Fruit fly (Drosophila melanogaster): ENCODE results near the gene CG4259.

Gene CG4259

dm6 chr2L:2165864-2166263 is 36.8 kb upstream of the CG4259 start:
- no peak for TF ChIP-seq Atf3 (GFP tag; optimal IDR thresholded peaks at IDR 0.05)
- 0 out of 3 replicates have a peak, but pooled peaks have one; percentile 20 for TF ChIP-seq Aef1 (GFP tag; IDR thresholded peaks at IDR 0.05)
- TF ChIP-seq NK7.1 (GFP tag; optimal IDR thresholded peaks at IDR 0.05), result no peak
- TF ChIP-seq Drgx (GFP tag; IDR thresholded peaks at IDR 0.05), result no peak
- TF ChIP-seq CG33213 (GFP tag; optimal IDR thresholded peaks at IDR 0.05), result no peak
- no peak for TF ChIP-seq CG12104 (GFP tag; optimal IDR thresholded peaks at IDR 0.05)
- no peak for TF ChIP-seq CG16813 (GFP tag; IDR thresholded peaks at IDR 0.05; ENCODE audit: partially characterized antibody)
- no peak for TF ChIP-seq BEAF-32 (GFP tag; optimal IDR thresholded peaks at IDR 0.05)
- no peak for TF ChIP-seq Ada2b (GFP tag; IDR thresholded peaks at IDR 0.05)
- TF ChIP-seq oc (tag; optimal IDR thresholded peaks at IDR 0.05), result peak; percentile 61
- 0 out of 2 replicates have a peak, but pooled peaks have one; percentile 13 for TF ChIP-seq Xrp1 (GFP tag; IDR thresholded peaks at IDR 0.05)
- no peak for TF ChIP-seq CG30020 (tag; optimal IDR thresholded peaks at IDR 0.05)
- TF ChIP-seq Neu2 (GFP tag; optimal IDR thresholded peaks at IDR 0.05; ENCODE audit: borderline replicate concordance), result no peak
- TF ChIP-seq CG3281 (GFP tag; optimal IDR thresholded peaks at IDR 0.05), result peak; percentile 5
- no peak for TF ChIP-seq HmgZ (tag; optimal IDR thresholded peaks at IDR 0.05)
- TF ChIP-seq CG13624 (GFP tag; optimal IDR thresholded peaks at IDR 0.05), result peak; percentile 4
- TF ChIP-seq CG7963 (GFP tag; IDR thresholded peaks at IDR 0.05; ENCODE audit: partially characterized antibody), result no peak
- no peak for TF ChIP-seq CG7745 (tag; optimal IDR thresholded peaks at IDR 0.05)
- TF ChIP-seq ERR (GFP tag; optimal IDR thresholded peaks at IDR 0.05), result no peak
- TF ChIP-seq CG4404 (GFP tag; IDR thresholded peaks at IDR 0.05), result no peak
- TF ChIP-seq CG7271 (tag; optimal IDR thresholded peaks at IDR 0.05), result no peak
- no peak for TF ChIP-seq pfk (GFP tag; optimal IDR thresholded peaks at IDR 0.05)
- TF ChIP-seq sqz (GFP tag; optimal IDR thresholded peaks at IDR 0.05), result peak; percentile 61
- no peak for TF ChIP-seq CG31388 (GFP tag; optimal IDR thresholded peaks at IDR 0.05)
- TF ChIP-seq sr (GFP tag; IDR thresholded peaks at IDR 0.05), result peak; percentile 71; the same call in 2 of the 3 replicates
- no peak for TF ChIP-seq Opbp (GFP tag; IDR thresholded peaks at IDR 0.05; ENCODE audit: partially characterized antibody)
- TF ChIP-seq caup (GFP tag; optimal IDR thresholded peaks at IDR 0.05; ENCODE audit: severe bottlenecking), result peak; percentile 15
- no peak for TF ChIP-seq CG9727 (GFP tag; optimal IDR thresholded peaks at IDR 0.05)
- TF ChIP-seq vfl (GFP tag; optimal IDR thresholded peaks at IDR 0.05), result no peak
- no peak for TF ChIP-seq en (GFP tag; optimal IDR thresholded peaks at IDR 0.05)
- TF ChIP-seq Ptx1 (GFP tag; IDR thresholded peaks at IDR 0.05), result no peak
- TF ChIP-seq cwo (GFP tag; optimal IDR thresholded peaks at IDR 0.05), result peak; percentile 89
- TF ChIP-seq ab (GFP tag; optimal IDR thresholded peaks at IDR 0.05), result no peak
- TF ChIP-seq CG18619 (GFP tag; optimal IDR thresholded peaks at IDR 0.05), result no peak
- no peak for TF ChIP-seq grn (GFP tag; optimal IDR thresholded peaks at IDR 0.05)
- TF ChIP-seq CG6683 (GFP tag; optimal IDR thresholded peaks at IDR 0.05), result peak; percentile 9
- TF ChIP-seq chinmo (GFP tag; IDR thresholded peaks at IDR 0.05; ENCODE audit: partially characterized antibody), result peak; percentile 96
- TF ChIP-seq HLHmδ (GFP tag; optimal IDR thresholded peaks at IDR 0.05), result no peak
- TF ChIP-seq GATAe (GFP tag; conservative IDR thresholded peaks at IDR 0.05), result no peak
- TF ChIP-seq az2 (GFP tag; optimal IDR thresholded peaks at IDR 0.05), result no peak
- TF ChIP-seq CTCF (GFP tag; optimal IDR thresholded peaks at IDR 0.05), result no peak
- TF ChIP-seq CG11085 (GFP tag; IDR thresholded peaks at IDR 0.05), result no peak
- no peak for TF ChIP-seq sima (GFP tag; optimal IDR thresholded peaks at IDR 0.05)
- TF ChIP-seq CG7556 (GFP tag; optimal IDR thresholded peaks at IDR 0.05), result no peak
- TF ChIP-seq CG10366 (GFP tag; IDR thresholded peaks at IDR 0.05), result no peak
- no peak for TF ChIP-seq CG10321 (GFP tag; IDR thresholded peaks at IDR 0.05)
- TF ChIP-seq CoRest (tag; optimal IDR thresholded peaks at IDR 0.05), result no peak
- TF ChIP-seq Bteb2 (GFP tag; optimal IDR thresholded peaks at IDR 0.05), result no peak
- TF ChIP-seq pho (GFP tag; optimal IDR thresholded peaks at IDR 0.05), result no peak
- no peak for TF ChIP-seq Hand (GFP tag; optimal IDR thresholded peaks at IDR 0.05)
- no peak for TF ChIP-seq HLH4C (GFP tag; IDR thresholded peaks at IDR 0.05; ENCODE audit: partially characterized antibody)
- no peak for TF ChIP-seq CG8478 (optimal IDR thresholded peaks at IDR 0.05)
